Fruit fly (Drosophila melanogaster) whole organism, embryonic: ENCODE measurements around the gene Frmd5.

ENCODE experiments used
- Adf1 ChIP-seq: fragments of 200-800 bp; sonication (Bioruptor generic); IDR thresholded peaks from 2 replicates; pipeline ENCODE4 v1.3.6; 2022; ENCODE audit warnings: missing biosample characterization, missing genetic modification characterization
- Atf-2 ChIP-seq: fragments of 200-800 bp; sonication (Bioruptor generic); optimal IDR thresholded peaks from 2 replicates; lab custom pipeline; 2016; ENCODE audit warnings: missing biosample characterization, missing genetic modification characterization
- BEAF-32 ChIP-seq: fragments of 200-800 bp; sonication (Bioruptor generic); optimal IDR thresholded peaks from 3 replicates; lab custom pipeline; 2017; ENCODE audit warnings: missing biosample characterization, missing genetic modification characterization, mild to moderate bottlenecking, moderate library complexity, missing genetic modification reagents
- CG10321 ChIP-seq: fragments of 200-800 bp; sonication (Bioruptor generic); IDR thresholded peaks from 2 replicates; pipeline ENCODE4 v1.3.6; 2022; ENCODE audit warnings: missing biosample characterization, missing genetic modification characterization
- CG11504 ChIP-seq: fragments of 200-800 bp; sonication (Bioruptor generic); optimal IDR thresholded peaks from 3 replicates; lab custom pipeline; 2019; ENCODE audit warnings: missing biosample characterization, mild to moderate bottlenecking, missing genetic modification characterization, moderate library complexity
- CG12769 ChIP-seq: fragments of 200-800 bp; sonication (Bioruptor generic); optimal IDR thresholded peaks from 2 replicates; lab custom pipeline; 2019; ENCODE audit warnings: missing biosample characterization, mild to moderate bottlenecking, missing genetic modification characterization, moderate library complexity
- CG14050 ChIP-seq: fragments of 200-800 bp; sonication (Bioruptor generic); IDR thresholded peaks from 3 replicates; pipeline ENCODE4 v1.3.6; 2022; ENCODE audit warnings: missing biosample characterization, missing genetic modification characterization
- CG14860 ChIP-seq: fragments of 200-800 bp; sonication (Bioruptor generic); IDR thresholded peaks from 3 replicates; pipeline ENCODE4 v1.3.6; 2022; ENCODE audit warnings: missing biosample characterization, missing genetic modification characterization; ENCODE audit not compliant: partially characterized antibody
- CG15696 ChIP-seq: fragments of 200-800 bp; sonication (Bioruptor generic); optimal IDR thresholded peaks from 2 replicates; lab custom pipeline; 2019; ENCODE audit warnings: missing biosample characterization, mild to moderate bottlenecking, missing genetic modification characterization, moderate library complexity
- CG1602 ChIP-seq: fragments of 200-800 bp; sonication (Bioruptor generic); optimal IDR thresholded peaks from 3 replicates; lab custom pipeline; 2016; ENCODE audit warnings: missing biosample characterization, missing genetic modification characterization
- CG16779 ChIP-seq: fragments of 200-800 bp; sonication (Bioruptor generic); IDR thresholded peaks from 2 replicates; pipeline ENCODE4 v1.3.6; 2022; ENCODE audit warnings: missing biosample characterization, missing genetic modification characterization
- CG17912 ChIP-seq: fragments of 200-800 bp; sonication (Bioruptor generic); optimal IDR thresholded peaks from 2 replicates; lab custom pipeline; 2018; ENCODE audit warnings: missing biosample characterization, mild to moderate bottlenecking, missing genetic modification characterization
- CG30403 ChIP-seq: fragments of 200-800 bp; sonication (Bioruptor generic); optimal IDR thresholded peaks from 3 replicates; lab custom pipeline; 2016; ENCODE audit warnings: missing biosample characterization, missing genetic modification characterization
- CG30431 ChIP-seq: fragments of 200-800 bp; sonication (Bioruptor generic); optimal IDR thresholded peaks from 2 replicates; lab custom pipeline; 2017; ENCODE audit warnings: missing biosample characterization, missing genetic modification characterization
- CG32772 ChIP-seq: fragments of 200-800 bp; sonication (Bioruptor generic); IDR thresholded peaks from 2 replicates; pipeline ENCODE4 v1.3.6; 2022; ENCODE audit warnings: missing biosample characterization, missing genetic modification characterization
- CG34422 ChIP-seq: fragments of 200-800 bp; sonication (Bioruptor generic); IDR thresholded peaks from 3 replicates; pipeline ENCODE4 v1.3.6; 2022; ENCODE audit warnings: missing biosample characterization, missing genetic modification characterization
- CG6765 ChIP-seq: fragments of 200-800 bp; sonication (Bioruptor generic); optimal IDR thresholded peaks from 3 replicates; lab custom pipeline; 2017; ENCODE audit warnings: missing biosample characterization, mild to moderate bottlenecking, missing genetic modification characterization
- CG7928 ChIP-seq: fragments of 200-800 bp; sonication (Bioruptor generic); optimal IDR thresholded peaks from 2 replicates; lab custom pipeline; 2017; ENCODE audit warnings: missing biosample characterization, mild to moderate bottlenecking, missing genetic modification characterization
- CG7963 ChIP-seq: fragments of 200-800 bp; sonication (Bioruptor generic); IDR thresholded peaks from 3 replicates; pipeline ENCODE4 v1.3.6; 2022; ENCODE audit warnings: missing biosample characterization, missing genetic modification characterization; ENCODE audit not compliant: partially characterized antibody
- CG8290 ChIP-seq, 3 experiments: fragments of 200-800 bp; sonication (Bioruptor generic); optimal IDR thresholded peaks; 2 replicates each; lab custom pipeline; 2016 to 2019; ENCODE audit warnings: missing biosample characterization in 3 of 3, missing genetic modification characterization in 3 of 3, mild to moderate bottlenecking in 2 of 3, moderate library complexity in 1 of 3
- CG9215 ChIP-seq: fragments of 200-800 bp; sonication (Bioruptor generic); IDR thresholded peaks from 2 replicates; pipeline ENCODE4 v1.3.6; 2022; ENCODE audit warnings: missing biosample characterization, missing genetic modification characterization
- CG9437 ChIP-seq: fragments of 200-800 bp; sonication (Bioruptor generic); optimal IDR thresholded peaks from 2 replicates; lab custom pipeline; 2018; ENCODE audit warnings: missing biosample characterization, mild to moderate bottlenecking, missing genetic modification characterization
- ERR ChIP-seq: fragments of 200-800 bp; sonication (Bioruptor generic); optimal IDR thresholded peaks from 2 replicates; lab custom pipeline; 2016; ENCODE audit warnings: missing biosample characterization, missing genetic modification characterization
- Lim3 ChIP-seq: fragments of 200-800 bp; sonication (Bioruptor generic); IDR thresholded peaks from 2 replicates; pipeline ENCODE4 v1.3.6; 2022; ENCODE audit warnings: missing biosample characterization, missing genetic modification characterization
- Med ChIP-seq: fragments of 200-800 bp; sonication (Bioruptor generic); peaks from one replicate; lab custom pipeline; 2016; ENCODE audit warnings: missing biosample characterization, missing genetic modification characterization, mild to moderate bottlenecking, inconsistent platforms, moderate library complexity
- Mes4 ChIP-seq: fragments of 200-800 bp; sonication (Bioruptor generic); optimal IDR thresholded peaks from 2 replicates; lab custom pipeline; 2016; ENCODE audit warnings: missing biosample characterization, missing genetic modification characterization
- NK7.1 ChIP-seq: fragments of 200-800 bp; sonication (Bioruptor generic); optimal IDR thresholded peaks from 3 replicates; lab custom pipeline; 2016; ENCODE audit warnings: missing biosample characterization, missing genetic modification characterization
- Neu2 ChIP-seq: fragments of 200-800 bp; sonication (Bioruptor generic); optimal IDR thresholded peaks from 3 replicates; lab custom pipeline; 2016; ENCODE audit warnings: missing biosample characterization, missing genetic modification characterization, borderline replicate concordance
- Oli ChIP-seq: fragments of 200-800 bp; sonication (Bioruptor generic); optimal IDR thresholded peaks from 2 replicates; lab custom pipeline; 2018; ENCODE audit warnings: missing biosample characterization, mild to moderate bottlenecking, missing genetic modification characterization, moderate library complexity
- Vsx1 ChIP-seq: fragments of 200-800 bp; sonication (Bioruptor generic); optimal IDR thresholded peaks from 2 replicates; lab custom pipeline; 2017; ENCODE audit warnings: missing biosample characterization, mild to moderate bottlenecking, missing genetic modification characterization, missing genetic modification reagents
- Xbp1 ChIP-seq: fragments of 200-800 bp; sonication (Bioruptor generic); optimal IDR thresholded peaks from 3 replicates; lab custom pipeline; 2016; ENCODE audit warnings: missing biosample characterization, mild to moderate bottlenecking, missing genetic modification characterization
- ab ChIP-seq: fragments of 200-800 bp; sonication (Bioruptor generic); optimal IDR thresholded peaks from 2 replicates; lab custom pipeline; 2016; ENCODE audit warnings: missing biosample characterization, missing genetic modification characterization
- abd-A ChIP-seq: fragments of 200-800 bp; sonication (Bioruptor generic); optimal IDR thresholded peaks from 3 replicates; lab custom pipeline; 2019; ENCODE audit warnings: missing biosample characterization, mild to moderate bottlenecking, missing genetic modification characterization, moderate library complexity
- ac ChIP-seq: fragments of 200-800 bp; sonication (Bioruptor generic); optimal IDR thresholded peaks from 3 replicates; lab custom pipeline; 2017; ENCODE audit warnings: missing biosample characterization, mild to moderate bottlenecking, missing genetic modification characterization
- aop ChIP-seq: fragments of 200-800 bp; sonication (Bioruptor generic); IDR thresholded peaks from 2 replicates; pipeline ENCODE4 v1.3.6; 2022; ENCODE audit warnings: missing biosample characterization, missing genetic modification characterization
- az2 ChIP-seq: fragments of 200-800 bp; sonication (Bioruptor generic); optimal IDR thresholded peaks from 3 replicates; lab custom pipeline; 2016; ENCODE audit warnings: missing biosample characterization, missing genetic modification characterization
- bcd ChIP-seq: fragments of 200-800 bp; sonication (Bioruptor generic); optimal IDR thresholded peaks from 2 replicates; lab custom pipeline; 2017; ENCODE audit warnings: missing biosample characterization, mild to moderate bottlenecking, missing genetic modification characterization
- cad ChIP-seq: fragments of >200 bp; optimal IDR thresholded peaks from 2 replicates; lab custom pipeline; 2017; ENCODE audit warnings: missing biosample characterization, missing genetic modification characterization
- cg ChIP-seq: fragments of 200-800 bp; sonication (Bioruptor generic); optimal IDR thresholded peaks from 3 replicates; lab custom pipeline; 2019; ENCODE audit warnings: missing biosample characterization, mild to moderate bottlenecking, missing genetic modification characterization, moderate library complexity
- danr ChIP-seq: fragments of 200-800 bp; sonication (Bioruptor generic); IDR thresholded peaks from 2 replicates; pipeline ENCODE4 v1.3.6; 2022; ENCODE audit warnings: missing biosample characterization, missing genetic modification characterization
- dmrt11E ChIP-seq: fragments of 200-800 bp; sonication (Bioruptor generic); optimal IDR thresholded peaks from 3 replicates; lab custom pipeline; 2018; ENCODE audit warnings: missing biosample characterization, mild to moderate bottlenecking, missing genetic modification characterization, moderate library complexity
- emc ChIP-seq: fragments of 200-800 bp; sonication (Bioruptor generic); optimal IDR thresholded peaks from 2 replicates; lab custom pipeline; 2016; ENCODE audit warnings: missing biosample characterization, missing genetic modification characterization
- grau ChIP-seq: fragments of 200-800 bp; optimal IDR thresholded peaks from 3 replicates; lab custom pipeline; 2019; ENCODE audit warnings: missing biosample characterization, mild to moderate bottlenecking, missing genetic modification characterization, moderate library complexity
- p53 ChIP-seq: fragments of 200-800 bp; sonication (Bioruptor generic); optimal IDR thresholded peaks from 2 replicates; lab custom pipeline; 2016; ENCODE audit warnings: missing biosample characterization, missing genetic modification characterization
- pros ChIP-seq: fragments of 200-800 bp; sonication (Bioruptor generic); optimal IDR thresholded peaks from 3 replicates; lab custom pipeline; 2019; ENCODE audit warnings: missing biosample characterization, mild to moderate bottlenecking, missing genetic modification characterization, moderate library complexity
- shn ChIP-seq: fragments of 200-800 bp; sonication (Bioruptor generic); optimal IDR thresholded peaks from 3 replicates; lab custom pipeline; 2016; ENCODE audit warnings: missing biosample characterization, missing genetic modification characterization
- slbo ChIP-seq: fragments of 200-800 bp; sonication (Bioruptor generic); IDR thresholded peaks from 2 replicates; pipeline ENCODE4 v1.3.6; 2022; ENCODE audit warnings: missing biosample characterization, missing genetic modification characterization
- tgo ChIP-seq: fragments of 200-800 bp; sonication (Bioruptor generic); IDR thresholded peaks from 3 replicates; pipeline ENCODE4 v1.3.6; 2022; ENCODE audit warnings: missing biosample characterization, missing genetic modification characterization
- unc-4 ChIP-seq: fragments of 200-800 bp; sonication (Bioruptor generic); IDR thresholded peaks from 2 replicates; pipeline ENCODE4 v1.3.6; 2022; ENCODE audit warnings: missing biosample characterization, missing genetic modification characterization; ENCODE audit not compliant: partially characterized antibody
- usp ChIP-seq: fragments of >200 bp; optimal IDR thresholded peaks from 2 replicates; lab custom pipeline; 2017; ENCODE audit warnings: missing biosample characterization, missing genetic modification characterization
- zen ChIP-seq: fragments of 200-800 bp; sonication (Bioruptor generic); optimal IDR thresholded peaks from 3 replicates; lab custom pipeline; 2018; ENCODE audit warnings: missing biosample characterization, mild to moderate bottlenecking, missing genetic modification characterization, moderate library complexity

Frmd5 gene

DNA sequence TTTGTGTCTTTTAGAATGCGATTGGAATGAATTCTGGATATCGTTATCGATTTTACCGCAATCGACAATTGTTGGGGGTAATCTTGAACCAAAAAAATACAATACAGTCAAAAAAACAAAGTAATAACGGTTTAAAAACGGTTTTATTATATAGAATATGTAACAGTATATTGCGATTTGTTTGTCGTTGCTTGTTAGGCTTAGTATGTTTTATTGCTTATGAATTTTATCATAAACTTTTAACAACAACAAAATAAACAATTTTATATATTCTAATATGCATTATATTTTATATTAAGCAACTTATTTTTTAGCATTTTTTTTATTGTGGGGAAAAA, 44.5 kb upstream of the Frmd5 start, which contains the start of gene CYLD (continued):
- TF ChIP-seq Med (GFP tag; lab: Kevin White, UChicago) = peak; percentile 83
- no peak for TF ChIP-seq Neu2
- no peak for TF ChIP-seq bcd (GFP tag; lab: Kevin White, UChicago)
- TF ChIP-seq CG7928 (GFP tag; lab: Kevin White, UChicago) = no peak
- TF ChIP-seq shn (GFP tag; lab: Kevin White, UChicago) = no peak
- no peak for TF ChIP-seq CG30431
- TF ChIP-seq az2 (GFP tag; lab: Kevin White, UChicago) = peak; percentile 77
- no peak; the same call in 2 of the 3 replicates for TF ChIP-seq CG14860
- peak; percentile 79 for TF ChIP-seq CG11504 (tag; lab: Kevin White, UChicago)
- TF ChIP-seq p53 (GFP tag; lab: Kevin White, UChicago) = no peak
- TF ChIP-seq usp = no peak
- peak; percentile 64 for TF ChIP-seq CG12769 (tag; lab: Kevin White, UChicago)
- TF ChIP-seq Mes4 = no peak
- peak; percentile 4 for TF ChIP-seq CG8290 (GFP tag; optimal IDR thresholded peaks at IDR 0.05; lab: Kevin White, UChicago)
- TF ChIP-seq CG8290 (tag; optimal IDR thresholded peaks at IDR 0.05; lab: Kevin White, UChicago) = peak in 1 of 2 experiments; percentile 75
- TF ChIP-seq Atf-2 (GFP tag; lab: Kevin White, UChicago) = no peak
- peak; percentile 40; the same call in 1 of the 2 replicates for TF ChIP-seq Adf1
- TF ChIP-seq Vsx1 (GFP tag; lab: Kevin White, UChicago) = peak; percentile 15
- peak; percentile 47; the same call in 1 of the 3 replicates for TF ChIP-seq CG14050 (GFP tag; lab: Robert Waterston, UW)
- peak; percentile 61; the same call in 2 of the 3 replicates for TF ChIP-seq tgo
- peak; percentile 50 for TF ChIP-seq CG9437 (GFP tag; lab: Kevin White, UChicago)
- no peak for TF ChIP-seq CG17912
- TF ChIP-seq Lim3 (GFP tag; lab: Robert Waterston, UW) = no peak
- no peak; the same call in 1 of the 2 replicates for TF ChIP-seq unc-4 (GFP tag; lab: Robert Waterston, UW)
- peak; percentile 62 for TF ChIP-seq zen (tag; lab: Kevin White, UChicago)
- peak; percentile 49 for TF ChIP-seq CG15696 (tag; lab: Kevin White, UChicago)
- no peak for TF ChIP-seq ERR (GFP tag; lab: Kevin White, UChicago)
- TF ChIP-seq CG16779 = no peak
- peak; percentile 15 for TF ChIP-seq BEAF-32 (GFP tag; lab: Kevin White, UChicago)
- no peak for TF ChIP-seq danr (GFP tag; lab: Robert Waterston, UW)
- TF ChIP-seq CG32772 = no peak
- TF ChIP-seq NK7.1 (GFP tag; lab: Kevin White, UChicago) = no peak
- no peak for TF ChIP-seq cg
- TF ChIP-seq CG9215 (GFP tag; lab: Robert Waterston, UW) = no peak
- peak; percentile 78 for TF ChIP-seq grau (tag; lab: Kevin White, UChicago)
- TF ChIP-seq CG7963 (GFP tag; lab: Robert Waterston, UW) = no peak
- TF ChIP-seq slbo (GFP tag; lab: Robert Waterston, UW) = peak; percentile 77
- peak; percentile 80 for TF ChIP-seq CG30403 (GFP tag; lab: Kevin White, UChicago)
- TF ChIP-seq CG1602 = peak; percentile 59
- TF ChIP-seq abd-A (tag; lab: Kevin White, UChicago) = no peak
- TF ChIP-seq emc (GFP tag; lab: Kevin White, UChicago) = no peak
- no peak for TF ChIP-seq ab (GFP tag; lab: Kevin White, UChicago)
- TF ChIP-seq cad = no peak
- TF ChIP-seq CG6765 (GFP tag; lab: Kevin White, UChicago) = peak; percentile 18
- no peak for TF ChIP-seq aop (GFP tag; lab: Robert Waterston, UW)
- peak; percentile 77 for TF ChIP-seq Xbp1 (GFP tag; lab: Kevin White, UChicago)
- TF ChIP-seq dmrt11E (tag; lab: Kevin White, UChicago) = peak; percentile 76
- TF ChIP-seq pros (GFP tag; lab: Kevin White, UChicago) = no peak
- TF ChIP-seq CG34422 (GFP tag; lab: Robert Waterston, UW) = no peak; the same call in 2 of the 3 replicates
- TF ChIP-seq Oli (tag; lab: Kevin White, UChicago) = peak; percentile 59
- no peak for TF ChIP-seq CG10321
- no peak for TF ChIP-seq ac (GFP tag; lab: Kevin White, UChicago)
